Worm (Caenorhabditis elegans): ENCODE data around the gene K02D3.1.

DNA sequence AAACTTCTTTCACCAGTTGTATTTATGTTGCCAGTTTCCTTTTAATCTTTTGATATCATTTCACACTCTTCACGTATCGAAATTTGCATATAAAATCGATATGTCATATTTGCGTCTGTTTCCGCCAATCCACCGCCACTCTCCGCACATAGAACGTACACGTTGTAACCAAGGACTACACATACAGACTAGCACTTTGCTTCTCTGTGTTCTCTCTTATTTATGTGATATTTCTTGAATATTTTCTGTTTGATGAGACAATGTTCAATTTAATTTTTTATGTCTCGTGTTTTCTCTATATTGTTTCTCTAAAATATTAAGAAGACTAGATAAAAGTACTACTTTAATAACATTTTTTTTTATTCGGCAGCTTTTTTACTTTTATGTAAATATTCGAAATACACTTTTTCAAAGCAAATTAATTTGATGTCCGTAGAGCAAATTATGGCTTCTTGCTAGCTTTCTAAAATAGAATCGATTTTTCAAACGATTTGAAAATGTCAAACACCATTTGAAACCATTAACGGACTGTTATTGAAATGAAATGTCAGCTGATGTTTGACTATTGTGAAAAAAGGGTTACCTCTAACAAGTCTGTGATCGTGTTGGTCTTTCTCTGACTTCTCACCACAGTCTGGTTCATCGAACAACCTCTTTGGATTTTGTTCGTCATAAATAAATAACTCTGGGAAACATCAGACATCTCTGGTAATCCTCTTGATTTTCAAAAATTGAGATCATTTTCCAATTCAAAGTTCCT is 46.3 kb downstream of the K02D3.1 start:
- TF ChIP-seq ztf-4 (tag; optimal IDR thresholded peaks at IDR 0.05) (no peak), pha-4 (tag; optimal IDR thresholded peaks at IDR 0.05) (peak; percentile 26), elt-1 (tag; optimal IDR thresholded peaks at IDR 0.05) (no peak), jun-1 (tag; optimal IDR thresholded peaks at IDR 0.05) (no peak), aly-2 (tag; optimal IDR thresholded peaks at IDR 0.05) (no peak)

Data from whole organism, L3 larva.